Worm (Caenorhabditis elegans) whole organism, young adult: ENCODE data around the gene Y65A5A.2.

Source experiments
- B0019.2 ChIP-seq: fragments of 200-800 bp; sonication (Bioruptor generic); conservative IDR thresholded peaks from 2 replicates; pipeline ENCODE4 v1.3.6; 2022; ENCODE audit warnings: missing genetic modification reagents, missing genetic modification characterization, missing compliant biosample characterization
- B0035.1 ChIP-seq: sonication (generic microtip); optimal IDR thresholded peaks from 2 replicates; lab custom pipeline; 2016; ENCODE audit warnings: missing genetic modification characterization, mild to moderate bottlenecking, missing compliant biosample characterization, missing genotype, missing genetic modification reagents
- B0336.3 ChIP-seq: fragments of 200-800 bp; sonication (Bioruptor generic); IDR thresholded peaks from 2 replicates; pipeline ENCODE4 v1.3.6; 2022; ENCODE audit warnings: missing genetic modification characterization, missing compliant biosample characterization
- C06A6.2 ChIP-seq: fragments of 200-800 bp; sonication (Bioruptor generic); conservative IDR thresholded peaks from 2 replicates; pipeline ENCODE4 v1.3.6; 2022; ENCODE audit warnings: missing genetic modification characterization, missing compliant biosample characterization
- C17E4.6 ChIP-seq: fragments of 200-800 bp; sonication (Bioruptor generic); IDR thresholded peaks from 2 replicates; pipeline ENCODE4 v1.3.6; 2022; ENCODE audit warnings: missing genetic modification reagents, missing genetic modification characterization, missing compliant biosample characterization
- F23B12.7 ChIP-seq: sonication (generic microtip); optimal IDR thresholded peaks from 2 replicates; lab custom pipeline; 2017; ENCODE audit warnings: missing genetic modification characterization, mild to moderate bottlenecking, missing compliant biosample characterization, antibody characterized with exemption, moderate library complexity; ENCODE audit not compliant: insufficient read depth
- F49E8.2 ChIP-seq: sonication (generic microtip); optimal IDR thresholded peaks from 3 replicates; lab custom pipeline; 2017; ENCODE audit warnings: missing genetic modification characterization, mild to moderate bottlenecking, missing compliant biosample characterization, antibody characterized with exemption, moderate library complexity; ENCODE audit not compliant: insufficient read depth
- F52B5.7 ChIP-seq: sonication (generic microtip); optimal IDR thresholded peaks from 2 replicates; lab custom pipeline; 2016; ENCODE audit warnings: mild to moderate bottlenecking, missing genetic modification characterization, missing compliant biosample characterization
- F55B11.4 ChIP-seq: sonication (generic microtip); optimal IDR thresholded peaks from 2 replicates; lab custom pipeline; 2016; ENCODE audit warnings: missing compliant biosample characterization, missing genetic modification characterization, borderline replicate concordance; ENCODE audit not compliant: insufficient read depth
- K11D2.4 ChIP-seq: fragments of 200-800 bp; sonication (Bioruptor generic); IDR thresholded peaks from 2 replicates; pipeline ENCODE4 v1.3.6; 2022; ENCODE audit warnings: missing genetic modification reagents, missing genetic modification characterization, missing compliant biosample characterization
- T07F8.4 ChIP-seq: sonication (generic microtip); optimal IDR thresholded peaks from 2 replicates; lab custom pipeline; 2016; ENCODE audit warnings: mild to moderate bottlenecking, missing genetic modification characterization, moderate library complexity, missing compliant biosample characterization
- T26A5.8 ChIP-seq: sonication (generic microtip); optimal IDR thresholded peaks from 2 replicates; lab custom pipeline; 2016; ENCODE audit warnings: missing genetic modification characterization, missing compliant biosample characterization
- Y56A3A.18 ChIP-seq: fragments of 200-800 bp; sonication (Bioruptor generic); IDR thresholded peaks from 2 replicates; pipeline ENCODE4 v1.3.6; 2022; ENCODE audit warnings: missing genetic modification reagents, missing genetic modification characterization, missing compliant biosample characterization
- ZK185.1 ChIP-seq: sonication (generic microtip); optimal IDR thresholded peaks from 2 replicates; lab custom pipeline; 2016; ENCODE audit warnings: mild to moderate bottlenecking, missing genetic modification characterization, missing compliant biosample characterization; ENCODE audit not compliant: poor library complexity, severe bottlenecking
- akir-1 ChIP-seq: fragments of 200-800 bp; sonication (Bioruptor generic); optimal IDR thresholded peaks from 2 replicates; lab custom pipeline; 2018; ENCODE audit warnings: mild to moderate bottlenecking, missing genetic modification characterization, moderate library complexity, missing compliant biosample characterization
- ama-1 ChIP-seq, 3 experiments: fragments of 150-350 bp in 1 of 3; sonication (generic microtip) in 2 of 3; optimal IDR thresholded peaks; 2 replicates each; lab custom pipeline; 2014 to 2018; ENCODE audit warnings: missing biosample characterization in 2 of 3, missing genetic modification characterization in 2 of 3, missing genetic modification reagents in 2 of 3
- aptf-2 ChIP-seq: fragments of 200-800 bp; sonication (Bioruptor generic); conservative IDR thresholded peaks from 2 replicates; pipeline ENCODE4 v1.3.6; 2022; ENCODE audit warnings: missing genetic modification reagents, missing genetic modification characterization, missing compliant biosample characterization
- attf-6 ChIP-seq: fragments of 200-800 bp; sonication (Bioruptor generic); IDR thresholded peaks from 2 replicates; pipeline ENCODE4 v1.3.6; 2022; ENCODE audit warnings: missing genetic modification reagents, missing genetic modification characterization, missing compliant biosample characterization
- cebp-1 ChIP-seq, 2 experiments: fragments of 200-800 bp in 1 of 2; sonication (Bioruptor generic) in 1 of 2; sonication (generic microtip) in 1 of 2; IDR thresholded peaks in 1 of 2; optimal IDR thresholded peaks in 1 of 2; 2 replicates each; pipeline versions ENCODE4 v1.3.6 to Lab custom; 2017 to 2022; ENCODE audit warnings: missing compliant biosample characterization in 2 of 2, missing genetic modification characterization in 2 of 2, mild to moderate bottlenecking in 1 of 2, missing genetic modification reagents in 1 of 2, moderate library complexity in 1 of 2
- ceh-27 ChIP-seq: fragments of 200-800 bp; sonication (Bioruptor generic); optimal IDR thresholded peaks from 2 replicates; lab custom pipeline; 2018; ENCODE audit warnings: mild to moderate bottlenecking, missing genetic modification characterization, moderate library complexity, missing compliant biosample characterization
- ceh-79 ChIP-seq: sonication (generic microtip); optimal IDR thresholded peaks from 2 replicates; lab custom pipeline; 2017; ENCODE audit warnings: mild to moderate bottlenecking, missing genetic modification characterization, missing compliant biosample characterization
- ceh-91 ChIP-seq: fragments of 200-800 bp; sonication (Bioruptor generic); IDR thresholded peaks from 2 replicates; pipeline ENCODE4 v1.3.6; 2022; ENCODE audit warnings: missing genetic modification reagents, missing genetic modification characterization, missing compliant biosample characterization
- gei-17 ChIP-seq: fragments of 200-800 bp; sonication (Bioruptor generic); optimal IDR thresholded peaks from 2 replicates; lab custom pipeline; 2018; ENCODE audit warnings: mild to moderate bottlenecking, missing genetic modification characterization, missing compliant biosample characterization
- him-1 ChIP-seq: sonication (generic microtip); optimal IDR thresholded peaks from 2 replicates; lab custom pipeline; 2016; ENCODE audit warnings: missing genotype, missing genetic modification reagents, missing genetic modification characterization, missing compliant biosample characterization
- hmg-1.2 ChIP-seq: fragments of 200-800 bp; sonication (Bioruptor generic); IDR thresholded peaks from 2 replicates; pipeline ENCODE4 v1.3.6; 2022; ENCODE audit warnings: missing genetic modification reagents, missing genetic modification characterization, missing compliant biosample characterization
- let-526 ChIP-seq: fragments of 200-800 bp; sonication (Bioruptor generic); IDR thresholded peaks from 2 replicates; pipeline ENCODE4 v1.3.6; 2022; ENCODE audit warnings: missing genetic modification reagents, missing genetic modification characterization, missing compliant biosample characterization
- lin-40 ChIP-seq: sonication (generic microtip); optimal IDR thresholded peaks from 2 replicates; lab custom pipeline; 2016; ENCODE audit warnings: missing genetic modification characterization, mild to moderate bottlenecking, missing compliant biosample characterization, missing genotype, missing genetic modification reagents
- lin-54 ChIP-seq: fragments of 200-800 bp; sonication (Bioruptor generic); optimal IDR thresholded peaks from 2 replicates; lab custom pipeline; 2018; ENCODE audit warnings: mild to moderate bottlenecking, missing genetic modification characterization, missing compliant biosample characterization
- lir-1 ChIP-seq: fragments of 200-800 bp; sonication (Bioruptor generic); conservative IDR thresholded peaks from 2 replicates; pipeline ENCODE4 v1.3.6; 2022; ENCODE audit warnings: missing genetic modification reagents, missing genetic modification characterization, missing compliant biosample characterization
- lsl-1 ChIP-seq: fragments of 200-800 bp; sonication (Bioruptor generic); optimal IDR thresholded peaks from 2 replicates; lab custom pipeline; 2018; ENCODE audit warnings: mild to moderate bottlenecking, missing genetic modification characterization, moderate library complexity, missing compliant biosample characterization
- madf-10 ChIP-seq: sonication (generic microtip); optimal IDR thresholded peaks from 2 replicates; lab custom pipeline; 2016; ENCODE audit warnings: mild to moderate bottlenecking, missing genetic modification characterization, missing compliant biosample characterization
- madf-3 ChIP-seq: fragments of 200-800 bp; sonication (Bioruptor generic); IDR thresholded peaks from 2 replicates; pipeline ENCODE4 v1.3.6; 2022; ENCODE audit warnings: missing genetic modification reagents, missing genetic modification characterization, missing compliant biosample characterization
- mcd-1 ChIP-seq: fragments of 200-800 bp; sonication (Bioruptor generic); IDR thresholded peaks from 2 replicates; pipeline ENCODE4 v1.3.6; 2022; ENCODE audit warnings: missing genetic modification reagents, missing genetic modification characterization, missing compliant biosample characterization
- mel-28 ChIP-seq: sonication (generic microtip); optimal IDR thresholded peaks from 2 replicates; lab custom pipeline; 2016; ENCODE audit warnings: borderline replicate concordance, mild to moderate bottlenecking, missing genetic modification characterization, missing compliant biosample characterization
- nhr-179 ChIP-seq: sonication (generic microtip); optimal IDR thresholded peaks from 2 replicates; lab custom pipeline; 2016; ENCODE audit warnings: mild to moderate bottlenecking, missing genetic modification characterization, missing compliant biosample characterization
- nhr-27 ChIP-seq: fragments of 200-800 bp; sonication (Bioruptor generic); optimal IDR thresholded peaks from 2 replicates; lab custom pipeline; 2018; ENCODE audit warnings: mild to moderate bottlenecking, missing genetic modification characterization, moderate library complexity, missing compliant biosample characterization
- pha-4 ChIP-seq: fragments of 150-350 bp; sonication (generic microtip); optimal IDR thresholded peaks from 2 replicates; lab custom pipeline; 2014; ENCODE audit warnings: missing biosample characterization, missing genetic modification reagents, missing genetic modification characterization
- rcor-1 ChIP-seq: fragments of 200-800 bp; sonication (Bioruptor generic); IDR thresholded peaks from 2 replicates; pipeline ENCODE4 v1.3.6; 2022; ENCODE audit warnings: missing genetic modification reagents, missing genetic modification characterization, missing compliant biosample characterization
- repo-1 ChIP-seq: sonication (generic microtip); optimal IDR thresholded peaks from 2 replicates; lab custom pipeline; 2017; ENCODE audit warnings: mild to moderate bottlenecking, missing genetic modification characterization, missing compliant biosample characterization
- sdz-38 ChIP-seq: sonication (generic microtip); optimal IDR thresholded peaks from 2 replicates; lab custom pipeline; 2016; ENCODE audit warnings: missing genotype, missing genetic modification characterization, missing compliant biosample characterization
- snpc-4 ChIP-seq, 5 experiments: fragments of 150-350 bp in 1 of 5; sonication (generic microtip) in 4 of 5; optimal IDR thresholded peaks; 2 replicates each; lab custom pipeline; 2014 to 2018; ENCODE audit warnings: missing genetic modification characterization in 5 of 5, missing biosample characterization in 3 of 5, antibody characterized with exemption in 2 of 5, mild to moderate bottlenecking in 2 of 5, missing compliant biosample characterization in 2 of 5, missing genotype in 2 of 5, moderate library complexity in 2 of 5, missing genetic modification reagents in 1 of 5
- somi-1 ChIP-seq: fragments of 200-800 bp; sonication (Bioruptor generic); optimal IDR thresholded peaks from 2 replicates; lab custom pipeline; 2018; ENCODE audit warnings: mild to moderate bottlenecking, missing genetic modification characterization, missing compliant biosample characterization
- tbx-9 ChIP-seq: sonication (generic microtip); optimal IDR thresholded peaks from 2 replicates; lab custom pipeline; 2016; ENCODE audit warnings: borderline replicate concordance, missing genetic modification characterization, inconsistent platforms, missing compliant biosample characterization
- zfh-2 ChIP-seq: fragments of 200-800 bp; sonication (Bioruptor generic); conservative IDR thresholded peaks from 2 replicates; pipeline ENCODE4 v1.3.6; 2022; ENCODE audit warnings: missing genetic modification reagents, missing genetic modification characterization, missing compliant biosample characterization
- ztf-26 ChIP-seq: sonication (generic microtip); optimal IDR thresholded peaks from 2 replicates; lab custom pipeline; 2017; ENCODE audit warnings: missing genetic modification characterization, missing compliant biosample characterization

The Y65A5A.2 gene

DNA sequence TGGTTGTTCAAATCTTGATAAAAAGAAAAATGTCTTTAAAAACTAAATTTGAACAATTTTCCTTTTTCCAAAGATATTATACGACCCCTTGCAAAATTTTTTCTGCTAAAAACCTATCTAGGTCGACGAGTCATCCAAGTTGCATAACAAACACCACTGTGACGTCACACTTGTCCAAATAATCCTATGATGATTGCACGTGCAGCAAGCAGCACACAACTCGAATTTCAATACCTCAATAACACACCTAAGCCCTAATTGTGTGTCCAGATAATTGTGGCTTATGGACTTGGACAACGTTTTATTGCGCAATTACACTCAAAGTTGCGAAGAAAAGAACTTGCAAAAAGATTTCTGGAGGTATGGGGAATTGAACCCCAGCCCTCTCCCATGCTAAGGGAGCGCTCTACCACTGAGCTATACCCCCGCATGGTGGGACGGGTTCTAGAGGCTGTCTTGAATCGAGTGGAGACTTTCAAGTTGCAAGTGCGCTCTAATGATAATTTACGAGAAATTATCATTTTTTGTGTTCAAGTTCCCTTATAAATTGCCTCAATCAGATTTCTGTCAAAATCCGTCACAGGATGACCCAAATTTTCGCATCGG lies 22.9 kb upstream of the Y65A5A.2 start (continued):
- TF ChIP-seq C06A6.2 (GFP tag; lab: Robert Waterston, UW) (no peak), F55B11.4 (no peak), nhr-179 (no peak), ZK185.1 (tag; lab: Kevin White, UChicago) (peak; percentile 90), akir-1 (GFP tag; lab: Kevin White, UChicago) (peak; percentile 48), madf-10 (tag; lab: Kevin White, UChicago) (peak; percentile 62), mel-28 (tag; lab: Kevin White, UChicago) (no peak), somi-1 (peak; percentile 29), T07F8.4 (tag; lab: Kevin White, UChicago) (peak; percentile 65), rcor-1 (GFP tag; lab: Robert Waterston, UW) (peak; percentile 89), pha-4 (no peak), F49E8.2 (tag; lab: Kevin White, UChicago) (peak; percentile 80), B0019.2 (GFP tag; lab: Robert Waterston, UW) (peak; percentile 39; the same call in 1 of the 2 replicates), ceh-27 (GFP tag; lab: Kevin White, UChicago) (peak; percentile 58), snpc-4 (GFP tag; optimal IDR thresholded peaks at IDR 0.05; lab: Kevin White, UChicago) (peak; percentile 92), snpc-4 (tag; optimal IDR thresholded peaks at IDR 0.05; lab: Kevin White, UChicago) (peak; percentile 69 to 98 (median 96)), lsl-1 (GFP tag; lab: Kevin White, UChicago) (peak; percentile 50), zfh-2 (GFP tag; lab: Robert Waterston, UW) (peak; percentile 52; the same call in 1 of the 2 replicates), mcd-1 (GFP tag; lab: Robert Waterston, UW) (peak; percentile 99), T26A5.8 (tag; lab: Kevin White, UChicago) (peak; percentile 29), F23B12.7 (tag; lab: Kevin White, UChicago) (peak; percentile 85), let-526 (GFP tag; lab: Robert Waterston, UW) (no peak; the same call in 1 of the 2 replicates), B0035.1 (tag; lab: Kevin White, UChicago) (peak; percentile 58), madf-3 (no peak), hmg-1.2 (GFP tag; lab: Robert Waterston, UW) (peak; percentile 74), gei-17 (GFP tag; lab: Kevin White, UChicago) (no peak), nhr-27 (tag; lab: Kevin White, UChicago) (no peak), B0336.3 (GFP tag; lab: Robert Waterston, UW) (peak; percentile 87), F52B5.7 (tag; lab: Kevin White, UChicago) (peak; percentile 67), aptf-2 (GFP tag; lab: Robert Waterston, UW) (0 out of 2 replicates have a peak, but pooled peaks have one; percentile 16), lir-1 (GFP tag; lab: Robert Waterston, UW) (peak; percentile 79), repo-1 (tag; lab: Kevin White, UChicago) (peak; percentile 65), K11D2.4 (GFP tag; lab: Robert Waterston, UW) (no peak; the same call in 1 of the 2 replicates), lin-40 (tag; lab: Kevin White, UChicago) (peak; percentile 81), ceh-79 (tag; lab: Kevin White, UChicago) (peak; percentile 24), Y56A3A.18 (GFP tag; lab: Robert Waterston, UW) (peak; percentile 92), him-1 (peak; percentile 57), ztf-26 (tag; lab: Kevin White, UChicago) (peak; percentile 58), sdz-38 (tag; lab: Kevin White, UChicago) (no peak), lin-54 (GFP tag; lab: Kevin White, UChicago) (peak; percentile 73), C17E4.6 (no peak; the same call in 1 of the 2 replicates), attf-6 (peak; percentile 99), tbx-9 (tag; lab: Kevin White, UChicago) (no peak), cebp-1 (GFP tag; IDR thresholded peaks at IDR 0.05; lab: Robert Waterston, UW) (no peak), cebp-1 (tag; optimal IDR thresholded peaks at IDR 0.05; lab: Kevin White, UChicago) (peak; percentile 70), ceh-91 (no peak), ama-1 (optimal IDR thresholded peaks at IDR 0.05; lab: Kevin White, UChicago) (no peak), ama-1 (GFP tag; optimal IDR thresholded peaks at IDR 0.05; lab: Kevin White, UChicago) (peak in 1 of 2 experiments; percentile 80)
